Fruit fly (Drosophila melanogaster): ENCODE results near the gene CG44227.

The CG44227 gene

dm6 chr3R:8684328-8685177, at the start of gene CG44227:
CG44227 (minus strand) TSS chr3R:8685176.
- TF ChIP-seq CTCF (optimal IDR thresholded peaks at IDR 0.05) (no peak), CG8478 (optimal IDR thresholded peaks at IDR 0.05) (no peak)

dm6 chr3R:8731597-8732263, 46.8 kb upstream of the CG44227 start, which contains the start of the genes M1BP and CG8202:
M1BP (minus strand) TSS chr3R:8731698.
CG8202 (plus strand) TSS chr3R:8732091.
- TF ChIP-seq CTCF (optimal IDR thresholded peaks at IDR 0.05) (no peak), CG8478 (optimal IDR thresholded peaks at IDR 0.05) (no peak)

DNA sequence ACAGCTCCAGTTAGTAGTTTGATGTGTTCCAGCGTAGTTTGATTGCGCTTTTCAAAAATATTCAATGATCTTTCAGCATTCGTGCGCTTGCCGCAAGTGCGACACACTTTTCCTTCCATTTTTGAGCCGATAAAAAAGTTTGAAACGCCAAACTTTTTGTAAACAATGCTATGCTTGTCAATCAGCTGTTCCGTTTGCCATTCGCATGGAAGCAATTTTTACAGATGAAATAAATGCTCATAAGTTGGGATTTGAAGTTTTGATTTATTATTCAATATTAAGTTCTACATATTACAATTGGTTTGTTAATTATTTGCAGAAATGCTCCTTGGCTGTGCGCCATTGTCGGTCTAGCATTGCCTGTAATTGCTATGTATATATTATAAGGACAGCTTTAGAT, 44.6 kb upstream of the CG44227 start, which contains the start of gene ranshi:
TSS of gene ranshi (minus strand) at position 152 of the 400 bp plus-strand sequence.
- TF ChIP-seq CTCF (optimal IDR thresholded peaks at IDR 0.05) = no peak
- TF ChIP-seq CG8478 (optimal IDR thresholded peaks at IDR 0.05) = no peak

- TF ChIP-seq CG8478 (optimal IDR thresholded peaks at IDR 0.05) (no peak), CTCF (optimal IDR thresholded peaks at IDR 0.05) (no peak)
Measured at dm6 chr3R:8726632-8727031, 41.7 kb upstream of the CG44227 start, which contains the start of gene CG8159. CG8159 (plus strand) TSS chr3R:8726854.

DNA sequence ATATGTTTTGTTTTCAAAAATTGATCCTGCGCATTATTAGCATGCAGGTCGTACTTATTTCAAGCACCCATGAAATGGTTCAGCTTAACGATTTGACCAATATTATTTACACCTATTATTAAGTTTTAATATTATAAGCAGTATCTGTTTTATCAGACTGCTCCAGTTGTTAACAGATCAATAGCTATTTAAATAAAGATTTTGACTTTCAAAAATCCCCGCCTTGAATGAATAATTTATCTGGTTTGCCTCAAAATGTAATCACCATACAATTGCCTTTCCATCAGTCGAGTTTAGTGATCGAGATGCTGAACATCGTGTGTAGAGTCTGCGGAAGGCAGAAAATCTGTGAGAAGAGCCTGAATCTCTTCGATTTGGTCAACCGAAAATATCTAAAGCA, 40.2 kb upstream of the CG44227 start, which contains the start of gene ouib:
TSS of gene ouib (plus strand) at position 301 of the 400 bp plus-strand sequence.
- TF ChIP-seq CTCF (optimal IDR thresholded peaks at IDR 0.05) = no peak

DNA sequence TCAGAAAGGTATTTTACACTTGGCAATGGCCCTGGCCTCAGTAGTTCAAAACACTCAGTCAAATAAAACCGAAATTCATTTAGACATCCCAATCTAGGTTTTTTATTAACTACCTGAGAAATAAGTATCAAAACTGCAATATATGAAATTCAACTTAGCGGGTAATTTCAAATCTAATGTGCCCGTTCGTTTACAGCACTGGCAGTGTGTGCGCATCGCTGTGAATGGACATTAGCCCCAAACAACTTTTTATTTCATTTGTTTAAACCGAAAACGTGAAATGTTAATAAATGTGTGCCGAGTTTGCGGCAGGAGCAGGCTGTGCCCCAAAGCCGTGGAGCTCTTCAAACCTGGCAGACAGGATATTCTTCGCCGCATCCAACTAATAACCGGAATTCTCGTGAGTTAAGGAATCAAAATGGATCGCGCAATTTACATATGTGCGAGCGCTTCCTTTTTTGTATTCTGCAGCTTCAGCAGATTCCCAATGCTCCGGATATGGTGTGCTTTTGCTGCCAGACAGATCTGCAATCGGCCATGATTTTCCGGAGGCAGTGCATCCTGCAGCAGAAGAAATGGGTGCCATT, 38.1 kb upstream of the CG44227 start, which contains the start of gene nom:
TSS of gene nom (plus strand) at position 213 of the 587 bp plus-strand sequence.
- TF ChIP-seq CG8478 (optimal IDR thresholded peaks at IDR 0.05) = no peak
- no peak for TF ChIP-seq CTCF (optimal IDR thresholded peaks at IDR 0.05)

dm6 chr3R:8721071-8721470, 36.1 kb upstream of the CG44227 start, which contains the start of gene CG8136:
CG8136 (plus strand) TSS chr3R:8721371.
- no peak for TF ChIP-seq CTCF (optimal IDR thresholded peaks at IDR 0.05)
- TF ChIP-seq CG8478 (optimal IDR thresholded peaks at IDR 0.05) = no peak

- no peak for TF ChIP-seq CTCF (optimal IDR thresholded peaks at IDR 0.05)
- TF ChIP-seq CG8478 (optimal IDR thresholded peaks at IDR 0.05) = no peak
Measured at dm6 chr3R:8718898-8719297, 33.9 kb upstream of the CG44227 start, which contains the start of gene CG11760. CG11760 (plus strand) TSS chr3R:8719198.

DNA sequence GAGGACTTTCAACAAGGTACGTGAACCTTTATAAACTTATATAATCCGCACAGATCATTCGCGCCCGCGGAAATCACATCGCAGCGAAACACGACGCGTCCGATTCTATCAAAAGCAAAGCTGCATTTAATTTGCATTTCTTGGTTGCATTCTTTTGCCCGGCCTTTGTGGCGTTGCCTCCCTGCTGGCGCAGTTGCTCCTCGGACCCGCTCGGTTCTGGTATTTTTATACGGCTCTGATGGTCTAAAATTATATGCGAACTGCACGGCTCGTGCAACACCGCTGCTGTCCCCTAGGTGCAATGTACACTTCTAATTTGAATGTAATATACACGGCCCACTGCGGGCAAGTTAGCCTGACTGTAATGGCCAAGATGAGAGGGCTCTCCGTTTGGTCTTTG, 33.4 kb upstream of the CG44227 start, which contains the start of gene Cks85A:
TSS of gene Cks85A (minus strand) at position 101 of the 400 bp plus-strand sequence.
- TF ChIP-seq CG8478 (optimal IDR thresholded peaks at IDR 0.05) (no peak), CTCF (optimal IDR thresholded peaks at IDR 0.05) (no peak)

dm6 chr3R:8716551-8716879, 31.5 kb upstream of the CG44227 start:
- no peak for TF ChIP-seq CTCF (optimal IDR thresholded peaks at IDR 0.05)
- TF ChIP-seq CG8478 (optimal IDR thresholded peaks at IDR 0.05) = no peak

DNA sequence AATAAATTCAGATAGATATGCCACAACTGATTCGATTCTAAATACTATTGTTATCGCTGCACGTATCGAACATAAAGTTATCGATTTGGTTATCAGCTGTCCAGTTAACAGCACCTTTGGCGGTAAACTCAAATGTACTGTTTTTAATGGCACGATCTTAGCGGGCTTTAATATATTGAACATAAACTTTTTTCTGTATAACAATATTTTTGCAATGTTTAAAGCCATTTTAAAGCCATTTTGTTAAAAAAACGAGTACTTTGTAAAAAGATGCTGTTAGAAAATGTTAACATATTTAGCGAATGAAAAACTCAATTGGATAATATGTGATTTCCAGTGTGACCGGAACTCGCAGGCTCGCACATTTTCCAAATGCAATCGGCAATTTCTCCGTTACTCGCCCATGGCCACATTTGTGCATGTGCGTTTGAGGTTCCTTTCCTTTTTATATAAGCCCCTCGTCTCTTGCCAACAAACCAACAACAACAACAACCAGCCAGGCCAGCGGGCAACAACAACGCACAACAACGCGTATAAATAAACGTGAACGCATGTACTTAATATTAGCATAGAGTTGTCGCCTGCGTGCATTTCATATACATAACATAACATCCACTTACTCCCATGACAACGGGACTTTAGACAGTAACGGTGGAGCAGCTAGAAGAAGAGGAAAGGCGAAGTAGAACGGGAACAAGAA, 31.0 kb upstream of the CG44227 start, which contains the start of gene TMEM216:
TSS of gene TMEM216 (plus strand) at position 393 of the 700 bp plus-strand sequence.
- TF ChIP-seq CG8478 (optimal IDR thresholded peaks at IDR 0.05) (no peak), CTCF (optimal IDR thresholded peaks at IDR 0.05) (peak in 1 of 2 experiments; percentile 19)

DNA sequence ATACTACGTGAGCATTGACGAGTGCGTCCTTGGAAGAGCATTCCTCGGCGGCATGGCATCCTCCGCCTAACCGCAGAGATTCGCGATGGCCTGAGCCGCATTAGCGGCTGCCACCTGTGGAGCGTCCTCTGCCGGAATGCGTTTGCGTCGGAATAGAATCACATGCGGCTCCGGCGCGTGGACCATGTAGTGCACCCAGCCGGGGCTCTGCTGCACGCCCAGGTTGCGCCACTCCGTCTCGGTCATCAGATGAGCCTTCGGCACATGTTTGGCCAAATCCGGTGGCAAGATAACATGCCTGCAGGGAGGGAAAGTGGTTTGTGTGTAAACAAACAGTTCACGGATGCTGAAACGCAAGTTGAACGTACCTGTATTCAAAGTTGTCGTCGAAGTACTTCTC, 30.4 kb upstream of the CG44227 start:
- TF ChIP-seq CG8478 (optimal IDR thresholded peaks at IDR 0.05) (no peak), CTCF (optimal IDR thresholded peaks at IDR 0.05) (peak in 1 of 2 experiments; percentile 22)

- TF ChIP-seq CTCF (optimal IDR thresholded peaks at IDR 0.05) (no peak), CG8478 (optimal IDR thresholded peaks at IDR 0.05) (no peak)
Measured at dm6 chr3R:8712722-8713131, 27.8 kb upstream of the CG44227 start, which contains the start of gene CG8112. CG8112 (plus strand) TSS chr3R:8712933.

- no peak for TF ChIP-seq CG8478 (optimal IDR thresholded peaks at IDR 0.05)
- TF ChIP-seq CTCF (optimal IDR thresholded peaks at IDR 0.05) = no peak
Measured at dm6 chr3R:8711890-8712449, 27.0 kb upstream of the CG44227 start.
